Worm (Caenorhabditis elegans): ENCODE measurements around the gene F43C1.7.

DNA sequence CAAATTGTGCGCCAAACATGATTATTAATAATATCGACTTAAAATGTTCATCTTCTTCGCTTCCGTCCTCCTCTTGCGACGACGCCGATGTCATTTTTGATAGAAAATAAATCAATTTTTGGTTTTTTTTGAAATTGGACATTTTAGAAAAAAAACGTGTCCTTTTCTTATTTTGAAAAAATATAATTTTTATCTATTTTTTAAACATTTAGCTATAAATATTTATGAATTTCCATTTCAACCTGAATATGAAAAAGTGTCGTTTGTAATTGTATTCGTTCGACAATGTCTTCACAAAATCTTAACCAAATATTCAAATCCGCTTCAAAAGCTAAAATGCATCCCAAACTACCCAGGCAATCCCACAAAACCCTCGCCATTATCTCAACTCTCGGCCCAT lies 45.0 kb upstream of the F43C1.7 start, which contains the start of gene R10E4.3:
- no peak for TF ChIP-seq aha-1 (tag; optimal IDR thresholded peaks at IDR 0.05)
- TF ChIP-seq unc-62 (GFP tag; optimal IDR thresholded peaks at IDR 0.05) = no peak
- no peak for TF ChIP-seq sptf-1 (tag; optimal IDR thresholded peaks at IDR 0.05)
- no peak for TF ChIP-seq snpc-4 (tag; optimal IDR thresholded peaks at IDR 0.05)
- no peak for TF ChIP-seq swsn-7 (tag; optimal IDR thresholded peaks at IDR 0.05)
- TF ChIP-seq nhr-76 (tag; optimal IDR thresholded peaks at IDR 0.05) = no peak
- no peak for TF ChIP-seq efl-1 (optimal IDR thresholded peaks at IDR 0.05)
- TF ChIP-seq efl-1 (GFP tag; optimal IDR thresholded peaks at IDR 0.05 in 1 of 2) = no peak
- TF ChIP-seq lin-39 (tag; optimal IDR thresholded peaks at IDR 0.05) = no peak
- no peak for TF ChIP-seq pqm-1 (tag; optimal IDR thresholded peaks at IDR 0.05)
- TF ChIP-seq dpl-1 (GFP tag; optimal IDR thresholded peaks at IDR 0.05) = no peak
- no peak for TF ChIP-seq egl-27 (tag; optimal IDR thresholded peaks at IDR 0.05)
- no peak for TF ChIP-seq hpl-2 (GFP tag; optimal IDR thresholded peaks at IDR 0.05)
- no peak for TF ChIP-seq ces-1 (GFP tag; optimal IDR thresholded peaks at IDR 0.05)
